Worm (Caenorhabditis elegans) whole organism, early embryonic: ENCODE results near the gene W01D2.6.

ENCODE experiments used
- B0310.2 ChIP-seq: sonication (generic microtip); optimal IDR thresholded peaks from 2 replicates; lab custom pipeline; 2016; ENCODE audit warnings: mild to moderate bottlenecking, missing genetic modification characterization, missing compliant biosample characterization
- F13C5.2 ChIP-seq: sonication (generic microtip); optimal IDR thresholded peaks from 2 replicates; lab custom pipeline; 2017; ENCODE audit warnings: mild to moderate bottlenecking, missing genetic modification characterization, inconsistent platforms, missing compliant biosample characterization
- aly-1 ChIP-seq: sonication (generic microtip); optimal IDR thresholded peaks from 2 replicates; lab custom pipeline; 2016; ENCODE audit warnings: missing genetic modification characterization, missing compliant biosample characterization
- ama-1 ChIP-seq: fragments of 150-350 bp; optimal IDR thresholded peaks from 2 replicates; lab custom pipeline; 2014
- ceh-13 ChIP-seq: fragments of 200-800 bp; sonication (Bioruptor generic); optimal IDR thresholded peaks from 2 replicates; lab custom pipeline; 2018; ENCODE audit warnings: mild to moderate bottlenecking, missing genetic modification characterization, missing compliant biosample characterization
- ceh-36 ChIP-seq: sonication (generic microtip); optimal IDR thresholded peaks from 2 replicates; lab custom pipeline; 2016; ENCODE audit warnings: missing genetic modification characterization, inconsistent platforms, missing compliant biosample characterization
- ets-7 ChIP-seq: sonication (generic microtip); optimal IDR thresholded peaks from 2 replicates; lab custom pipeline; 2016; ENCODE audit warnings: missing genotype, missing genetic modification characterization, missing compliant biosample characterization
- flt-1 ChIP-seq: fragments of 200-800 bp; sonication (Bioruptor generic); IDR thresholded peaks from 2 replicates; pipeline ENCODE4 v1.3.6; 2022; ENCODE audit warnings: missing genetic modification characterization, missing compliant biosample characterization
- hmbx-1 ChIP-seq: sonication (generic microtip); optimal IDR thresholded peaks from 2 replicates; lab custom pipeline; 2016; ENCODE audit warnings: mild to moderate bottlenecking, missing genetic modification characterization, missing compliant biosample characterization
- hmg-4 ChIP-seq: fragments of 200-800 bp; sonication (Bioruptor generic); optimal IDR thresholded peaks from 2 replicates; lab custom pipeline; 2018; ENCODE audit warnings: mild to moderate bottlenecking, missing genetic modification characterization, missing compliant biosample characterization
- hnd-1 ChIP-seq: sonication (generic microtip); optimal IDR thresholded peaks from 2 replicates; lab custom pipeline; 2016; ENCODE audit warnings: missing genetic modification characterization, missing compliant biosample characterization
- pes-1 ChIP-seq: fragments of 200-800 bp; sonication (Bioruptor generic); IDR thresholded peaks from 2 replicates; pipeline ENCODE4 v1.3.6; 2022; ENCODE audit warnings: missing genetic modification reagents, missing genetic modification characterization, missing compliant biosample characterization
- scrt-1 ChIP-seq: fragments of 200-800 bp; sonication (Bioruptor generic); IDR thresholded peaks from 2 replicates; pipeline ENCODE4 v1.3.6; 2022; ENCODE audit warnings: missing genetic modification characterization, missing compliant biosample characterization
- sea-1 ChIP-seq: fragments of 200-800 bp; sonication (Bioruptor generic); conservative IDR thresholded peaks from 2 replicates; pipeline ENCODE4 v1.3.6; 2022; ENCODE audit warnings: missing genetic modification characterization, missing compliant biosample characterization
- tbx-11 ChIP-seq: fragments of 200-800 bp; sonication (Bioruptor generic); IDR thresholded peaks from 2 replicates; pipeline ENCODE4 v1.3.6; 2022; ENCODE audit warnings: missing genetic modification characterization, missing compliant biosample characterization
- tbx-37 ChIP-seq: fragments of 200-800 bp; sonication (Bioruptor generic); conservative IDR thresholded peaks from 2 replicates; pipeline ENCODE4 v1.3.6; 2022; ENCODE audit warnings: missing genetic modification reagents, missing genetic modification characterization, missing compliant biosample characterization
- tra-4 ChIP-seq: sonication (generic microtip); optimal IDR thresholded peaks from 2 replicates; lab custom pipeline; 2017; ENCODE audit warnings: missing genetic modification characterization, missing compliant biosample characterization

W01D2.6 gene

DNA sequence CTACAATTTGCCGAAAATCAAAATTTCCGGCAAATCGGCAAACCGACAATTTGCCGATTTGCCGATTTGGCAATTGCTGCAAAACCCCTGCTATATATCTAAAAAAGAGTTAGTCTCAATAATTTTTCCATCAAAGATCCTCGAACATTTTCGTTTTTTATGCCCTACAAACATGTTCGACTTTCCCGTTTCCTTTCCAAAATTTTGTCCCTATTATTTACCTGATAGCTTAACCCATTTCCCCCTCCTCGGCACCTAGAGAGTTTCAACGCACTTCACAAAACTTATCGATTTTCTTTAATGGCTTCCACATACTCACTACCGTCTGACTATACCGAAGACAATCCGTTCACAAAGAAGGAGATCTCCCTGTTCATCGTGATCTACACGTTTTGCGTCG is at the start of gene W01D2.6:
TSS of gene W01D2.6 (plus strand) at position 301 of the 400 bp plus-strand sequence.
- TF ChIP-seq tbx-11 (GFP tag; lab: Robert Waterston, UW) (no peak), hmbx-1 (tag; lab: Kevin White, UChicago) (no peak), flt-1 (GFP tag; lab: Robert Waterston, UW) (no peak), tra-4 (tag; lab: Kevin White, UChicago) (no peak), ceh-13 (GFP tag; lab: Kevin White, UChicago) (no peak), ama-1 (lab: Kevin White, UChicago) (no peak)

DNA sequence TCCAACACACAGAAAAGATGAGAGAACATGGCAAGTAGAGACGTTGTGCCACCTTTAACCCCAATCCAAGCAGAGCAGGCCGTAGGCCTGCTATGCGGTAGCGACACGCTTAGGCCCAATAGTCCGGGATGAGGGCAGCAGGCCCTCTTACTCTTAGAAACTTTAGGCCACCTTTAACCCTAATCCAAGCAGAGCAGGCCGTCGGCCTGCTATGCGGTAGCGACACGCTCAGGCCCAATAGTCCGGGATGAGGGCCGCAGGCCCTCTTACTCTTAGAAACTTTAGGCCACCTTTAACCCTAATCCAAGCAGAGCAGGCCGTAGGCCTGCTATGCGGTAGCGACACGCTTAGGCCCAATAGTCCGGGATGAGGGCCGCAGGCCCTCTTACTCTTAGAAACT is 43.1 kb upstream of the W01D2.6 start:
- 0 out of 2 replicates have a peak, but pooled peaks have one; percentile 48 for TF ChIP-seq pes-1 (GFP tag; lab: Robert Waterston, UW)

DNA sequence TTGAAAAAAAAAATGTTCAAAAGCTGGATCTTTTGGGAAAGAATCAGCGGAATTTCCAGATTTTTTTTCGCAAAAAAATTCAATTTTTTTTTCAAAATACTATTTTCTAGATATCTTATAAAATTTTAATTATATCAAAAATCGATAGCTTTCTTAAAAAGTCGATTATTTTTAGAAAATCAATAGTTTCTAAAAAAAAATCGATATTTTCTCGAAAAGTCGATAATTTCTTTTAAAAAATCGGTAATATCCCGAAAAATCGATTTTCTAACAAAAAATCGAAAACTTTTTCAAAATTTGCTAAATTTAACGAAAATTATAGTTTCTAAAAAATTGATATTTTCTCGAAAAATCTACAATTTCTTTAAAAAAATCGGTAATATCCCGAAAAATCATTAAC is 40.0 kb upstream of the W01D2.6 start:
- no peak for TF ChIP-seq tbx-37 (GFP tag; lab: Robert Waterston, UW)
- no peak for TF ChIP-seq scrt-1
- no peak for TF ChIP-seq F13C5.2 (tag; lab: Kevin White, UChicago)
- TF ChIP-seq tra-4 (tag; lab: Kevin White, UChicago), result no peak
- TF ChIP-seq hnd-1, result no peak
- TF ChIP-seq aly-1, result no peak
- no peak for TF ChIP-seq tbx-11 (GFP tag; lab: Robert Waterston, UW)
- TF ChIP-seq flt-1 (GFP tag; lab: Robert Waterston, UW), result no peak
- TF ChIP-seq ets-7, result no peak

DNA sequence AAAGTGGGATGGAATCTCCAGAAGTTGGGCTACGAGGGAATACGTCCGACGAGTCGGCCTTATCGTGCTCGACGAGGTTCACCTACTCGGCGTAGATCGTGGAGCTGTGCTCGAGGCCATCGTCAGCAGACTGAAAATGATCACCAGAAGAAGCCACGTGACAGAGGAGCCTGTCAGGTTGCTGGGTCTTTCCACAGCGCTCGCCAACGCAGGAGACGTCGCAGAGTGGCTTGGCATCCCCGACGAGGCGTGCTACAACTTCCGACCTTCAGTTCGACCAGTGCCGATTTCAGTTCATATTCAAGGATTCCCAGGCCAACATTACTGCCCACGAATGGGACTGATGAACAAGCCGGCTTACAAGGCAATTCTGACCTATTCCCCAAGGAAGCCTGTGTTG is 37.7 kb upstream of the W01D2.6 start:
- TF ChIP-seq tra-4 (tag; lab: Kevin White, UChicago) (no peak), tbx-11 (GFP tag; lab: Robert Waterston, UW) (no peak), hmbx-1 (tag; lab: Kevin White, UChicago) (no peak), F13C5.2 (tag; lab: Kevin White, UChicago) (no peak), scrt-1 (no peak)

DNA sequence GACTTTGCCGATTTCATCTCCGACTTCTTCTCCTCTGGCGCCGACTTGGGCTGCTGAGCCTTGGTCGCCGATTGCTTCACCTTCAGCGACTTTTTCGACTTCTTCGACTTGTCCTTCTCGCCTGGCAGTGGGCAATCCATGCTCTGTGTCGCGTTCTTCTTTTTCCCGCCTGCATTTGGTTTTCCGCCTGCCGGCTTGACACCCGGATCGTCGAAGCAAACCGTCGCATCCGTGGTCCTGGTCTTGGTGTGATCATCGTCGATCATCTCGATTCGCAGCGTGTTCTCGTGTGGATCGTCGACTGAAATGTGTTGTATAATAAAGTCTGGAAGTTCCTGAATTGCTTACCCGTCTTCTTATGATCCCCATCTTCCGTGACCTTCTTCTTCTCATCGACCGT is 36.7 kb upstream of the W01D2.6 start:
- TF ChIP-seq pes-1 (GFP tag; lab: Robert Waterston, UW) (no peak), hmbx-1 (tag; lab: Kevin White, UChicago) (no peak)

DNA sequence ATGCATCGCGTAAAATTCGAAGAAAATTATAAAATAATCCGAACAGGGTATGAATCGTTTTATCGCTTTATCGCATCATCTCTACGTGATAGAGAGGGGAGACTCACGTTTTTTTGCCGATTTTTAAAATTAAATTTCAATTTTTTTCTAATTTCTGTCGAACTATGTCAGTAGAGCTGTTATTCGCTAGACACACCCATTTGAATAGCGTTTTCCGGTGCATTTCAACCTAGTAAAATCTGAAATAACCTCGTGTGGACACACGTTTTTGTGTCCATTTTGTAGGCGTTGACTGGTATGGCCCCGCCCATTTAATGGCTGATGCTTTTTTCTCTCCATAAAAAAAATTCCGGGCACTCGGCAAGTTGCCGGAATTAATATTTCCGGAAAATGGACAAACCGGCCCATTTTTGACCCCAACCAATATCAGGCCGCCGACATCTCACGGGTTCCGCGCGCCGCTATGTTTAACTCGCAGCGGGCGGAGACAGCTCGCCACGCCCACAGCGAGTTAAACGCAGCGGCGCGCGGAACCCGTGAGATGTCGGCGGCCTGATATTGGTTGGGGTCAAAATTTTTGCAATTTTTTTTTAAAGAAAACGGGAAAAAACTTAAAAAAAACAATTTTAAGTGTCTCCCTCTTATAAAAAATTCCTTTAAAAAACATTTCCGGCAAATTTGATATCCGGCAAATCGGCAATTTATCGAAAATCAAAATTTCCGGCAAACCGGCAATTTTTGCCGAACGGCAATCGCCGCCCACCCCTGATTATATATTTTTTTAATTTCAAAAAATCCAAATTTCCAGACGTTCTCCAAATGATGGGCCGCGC is 35.6 kb upstream of the W01D2.6 start, which contains the start of gene Y54E2A.7:
TSS of gene Y54E2A.7 (minus strand) at position 51 of the 833 bp plus-strand sequence.
- TF ChIP-seq aly-1 (no peak), pes-1 (GFP tag; lab: Robert Waterston, UW) (no peak; the same call in 1 of the 2 replicates), ets-7 (no peak), B0310.2 (tag; lab: Kevin White, UChicago) (no peak), hmbx-1 (tag; lab: Kevin White, UChicago) (no peak), scrt-1 (no peak)

DNA sequence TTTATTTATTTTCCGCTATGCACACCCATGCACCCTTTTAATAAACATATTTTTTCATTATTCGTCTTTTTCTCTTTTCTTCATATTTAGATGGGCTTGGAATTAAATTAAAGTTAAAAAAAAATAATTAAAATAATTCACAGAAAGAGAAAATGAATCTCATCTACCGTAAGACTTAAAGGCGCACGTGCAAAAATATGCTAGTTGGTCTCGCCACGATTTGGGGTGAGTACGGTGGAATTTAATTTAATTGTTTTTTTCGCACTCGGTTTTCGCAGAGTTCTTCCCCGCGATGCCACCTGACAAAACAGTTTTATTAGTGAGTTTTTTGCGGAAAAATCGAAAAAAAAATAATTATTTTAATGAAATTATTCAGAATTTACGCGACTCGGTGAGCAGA is 30.7 kb upstream of the W01D2.6 start, which contains the start of gene Y54E2A.8:
TSS of gene Y54E2A.8 (plus strand) at position 254 of the 400 bp plus-strand sequence.
- TF ChIP-seq hmbx-1 (tag; lab: Kevin White, UChicago) (no peak), sea-1 (no peak), ama-1 (lab: Kevin White, UChicago) (no peak), pes-1 (GFP tag; lab: Robert Waterston, UW) (no peak)

DNA sequence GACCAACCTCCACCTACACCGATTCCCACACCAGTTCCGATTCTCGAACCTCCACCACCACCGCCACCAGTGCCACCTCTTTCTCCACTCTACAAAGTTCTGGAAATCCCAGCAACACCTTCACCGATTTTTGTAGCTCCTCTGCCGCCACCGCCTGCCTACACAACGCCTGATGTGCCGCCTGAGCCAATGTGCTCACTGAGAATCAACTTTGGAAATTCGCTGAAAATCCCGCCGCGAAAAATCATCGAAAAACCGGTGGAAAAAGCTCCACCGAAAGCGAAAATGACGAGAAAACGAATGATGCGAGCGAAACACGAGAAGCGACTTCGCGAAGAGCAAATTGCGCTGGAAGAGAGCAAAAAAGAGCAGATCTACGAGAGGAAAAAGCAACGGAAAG is 28.9 kb upstream of the W01D2.6 start:
- TF ChIP-seq hmg-4 (GFP tag; lab: Kevin White, UChicago), result no peak
- no peak for TF ChIP-seq flt-1 (GFP tag; lab: Robert Waterston, UW)
- no peak for TF ChIP-seq scrt-1
- TF ChIP-seq F13C5.2 (tag; lab: Kevin White, UChicago), result no peak
- no peak for TF ChIP-seq tbx-11 (GFP tag; lab: Robert Waterston, UW)
- no peak for TF ChIP-seq pes-1 (GFP tag; lab: Robert Waterston, UW)
- no peak for TF ChIP-seq sea-1
- TF ChIP-seq ceh-36 (tag; lab: Kevin White, UChicago), result no peak
- no peak for TF ChIP-seq ceh-13 (GFP tag; lab: Kevin White, UChicago)
- no peak for TF ChIP-seq tra-4 (tag; lab: Kevin White, UChicago)
- TF ChIP-seq hnd-1, result no peak
- no peak for TF ChIP-seq tbx-37 (GFP tag; lab: Robert Waterston, UW)
- TF ChIP-seq hmbx-1 (tag; lab: Kevin White, UChicago), result no peak
- TF ChIP-seq ama-1 (lab: Kevin White, UChicago), result no peak
- no peak for TF ChIP-seq aly-1
- no peak for TF ChIP-seq ets-7
- TF ChIP-seq B0310.2 (tag; lab: Kevin White, UChicago), result no peak

DNA sequence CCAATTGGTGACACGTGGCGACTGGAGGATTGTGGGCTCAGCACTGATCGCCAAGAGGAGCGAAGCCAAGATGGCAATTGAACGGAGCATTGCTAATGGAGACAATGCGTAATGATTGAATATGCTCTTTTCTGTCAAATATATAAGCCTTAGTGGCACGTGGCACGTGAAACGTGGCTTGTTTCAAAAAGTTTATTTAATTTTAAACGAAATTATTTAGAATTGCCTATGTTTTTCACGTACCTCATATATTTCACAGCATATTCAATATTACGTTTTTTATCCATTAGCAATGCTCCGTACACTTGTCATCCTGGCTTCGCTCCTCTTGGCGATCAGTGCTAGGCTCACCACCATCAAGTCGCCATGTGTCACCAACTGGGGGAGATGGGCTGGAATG is 22.9 kb upstream of the W01D2.6 start, which contains the start of gene Y54E2A.9:
TSS of gene Y54E2A.9 (minus strand) at position 101 of the 400 bp plus-strand sequence.
- TF ChIP-seq scrt-1, result no peak
